Worm (Caenorhabditis elegans): ENCODE results near the gene F10E7.1.

DNA sequence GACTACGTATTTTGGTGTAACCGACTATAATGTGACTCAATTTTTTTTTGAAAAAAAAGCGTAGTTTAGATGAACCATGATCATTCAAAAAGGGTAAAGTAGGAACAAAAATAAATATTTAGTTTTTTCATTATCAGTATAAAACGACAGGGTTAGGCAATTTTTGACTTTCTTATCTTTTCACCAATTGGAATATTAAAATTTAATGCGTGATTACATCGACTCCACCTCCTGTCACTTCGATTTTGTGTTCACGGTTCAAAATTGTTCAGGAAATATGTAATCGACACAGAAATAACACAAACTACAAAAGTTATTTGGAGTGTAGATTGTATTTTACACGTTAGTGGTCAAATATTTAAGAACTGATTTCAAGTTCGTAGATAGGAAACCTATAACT is 40.2 kb downstream of the F10E7.1 start:
- TF ChIP-seq flt-1 (GFP tag; IDR thresholded peaks at IDR 0.05) (no peak), ztf-23 (GFP tag; IDR thresholded peaks at IDR 0.05) (no peak), klf-2 (GFP tag; conservative IDR thresholded peaks at IDR 0.05) (no peak), ztf-29 (GFP tag; IDR thresholded peaks at IDR 0.05) (no peak), T22C8.4 (GFP tag; IDR thresholded peaks at IDR 0.05) (no peak), ref-1 (GFP tag; conservative IDR thresholded peaks at IDR 0.05) (no peak), cog-1 (tag; optimal IDR thresholded peaks at IDR 0.05) (no peak), med-1 (GFP tag; optimal IDR thresholded peaks at IDR 0.05; ENCODE audit: insufficient read depth) (no peak), tab-1 (GFP tag; IDR thresholded peaks at IDR 0.05) (no peak)

Data from whole organism, midembryonic.